Worm (Caenorhabditis elegans) whole organism, L4 larva: ENCODE results near the gene cal-2.

Experiments
- Y48G9A.11 ChIP-seq: fragments of 200-800 bp; sonication (Bioruptor generic); IDR thresholded peaks from 2 replicates; pipeline ENCODE4 v1.3.6; 2022; ENCODE audit warnings: missing genetic modification reagents, missing genetic modification characterization, missing compliant biosample characterization
- dpl-1 ChIP-seq: fragments of 150-350 bp; optimal IDR thresholded peaks from 2 replicates; lab custom pipeline; 2014; ENCODE audit warnings: missing biosample characterization, missing genetic modification reagents, missing genetic modification characterization
- pha-4 ChIP-seq, 2 experiments: fragments of 150-350 bp in 1 of 2; fragments of 200-800 bp in 1 of 2; sonication (Bioruptor generic) in 1 of 2; IDR thresholded peaks in 1 of 2; optimal IDR thresholded peaks in 1 of 2; 2 replicates each; pipeline versions ENCODE4 v1.3.6 to Lab custom; 2014 to 2022; ENCODE audit warnings: missing genetic modification characterization in 2 of 2, missing genetic modification reagents in 2 of 2, missing biosample characterization in 1 of 2, missing compliant biosample characterization in 1 of 2
- ztf-11 ChIP-seq: fragments of 150-350 bp; optimal IDR thresholded peaks from 2 replicates; lab custom pipeline; 2014; ENCODE audit warnings: missing biosample characterization, missing genetic modification characterization

DNA sequence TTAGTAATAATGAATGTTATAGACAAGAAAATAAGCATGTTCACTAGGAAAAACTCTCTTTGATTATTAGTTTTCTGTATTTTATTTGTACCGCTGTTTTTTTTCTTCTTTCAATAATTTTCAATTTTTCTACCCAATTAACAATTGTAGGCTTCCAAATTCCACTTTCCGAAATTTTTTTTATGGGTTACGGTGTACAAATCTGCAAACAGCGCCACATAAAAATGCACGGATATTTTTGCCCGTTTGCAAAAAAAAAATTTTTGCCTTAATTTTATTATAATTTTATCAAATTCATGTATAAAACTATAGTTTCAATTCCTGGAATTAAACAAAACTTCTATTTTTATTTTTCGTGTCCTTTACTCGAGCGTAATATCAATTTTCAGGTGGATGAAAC, 32.3 kb downstream of the cal-2 start, which contains the start of gene ooc-5:
- TF ChIP-seq ztf-11 (tag; lab: Kevin White, UChicago) (no peak), pha-4 (GFP tag; IDR thresholded peaks at IDR 0.05; lab: Robert Waterston, UW) (no peak), pha-4 (tag; optimal IDR thresholded peaks at IDR 0.05; lab: Kevin White, UChicago) (no peak), dpl-1 (no peak), Y48G9A.11 (no peak)
